Worm (Caenorhabditis elegans) whole organism, L2 larva: ENCODE data around the gene dsl-6.
"Not testable (repeated sequence)": the region's sequence is repeated elsewhere in the genome, so short reads cannot be mapped to it uniquely, and the experiment has no call there.

Source experiments
- C34F6.9 ChIP-seq: fragments of 150-350 bp; optimal IDR thresholded peaks from 2 replicates; lab custom pipeline; 2014; ENCODE audit warnings: missing biosample characterization, missing genetic modification characterization
- F13H6.1 ChIP-seq: sonication (generic microtip); optimal IDR thresholded peaks from 2 replicates; lab custom pipeline; 2016; ENCODE audit warnings: missing genetic modification characterization, missing compliant biosample characterization
- R02D3.7 ChIP-seq: fragments of 150-350 bp; optimal IDR thresholded peaks from 2 replicates; lab custom pipeline; 2014; ENCODE audit warnings: missing biosample characterization, missing genetic modification characterization
- Y55F3AM.14 ChIP-seq: fragments of 200-800 bp; sonication (Bioruptor generic); optimal IDR thresholded peaks from 2 replicates; lab custom pipeline; 2018; ENCODE audit warnings: mild to moderate bottlenecking, missing genetic modification characterization, missing compliant biosample characterization
- ZK546.5 ChIP-seq: sonication (generic microtip); optimal IDR thresholded peaks from 2 replicates; lab custom pipeline; 2017; ENCODE audit warnings: missing biosample characterization, missing genetic modification characterization
- alr-1 ChIP-seq: fragments of 150-350 bp; optimal IDR thresholded peaks from 2 replicates; lab custom pipeline; 2014; ENCODE audit warnings: missing biosample characterization, missing genetic modification characterization
- aly-2 ChIP-seq: fragments of 150-350 bp; optimal IDR thresholded peaks from 2 replicates; lab custom pipeline; 2014; ENCODE audit warnings: missing biosample characterization, missing genetic modification characterization
- ama-1 ChIP-seq: fragments of 150-350 bp; optimal IDR thresholded peaks from 2 replicates; lab custom pipeline; 2018; ENCODE audit warnings: inconsistent platforms
- ceh-16 ChIP-seq: fragments of 150-350 bp; optimal IDR thresholded peaks from 2 replicates; lab custom pipeline; 2014; ENCODE audit warnings: missing biosample characterization, missing genetic modification characterization
- ceh-82 ChIP-seq: fragments of 150-350 bp; optimal IDR thresholded peaks from 2 replicates; lab custom pipeline; 2014; ENCODE audit warnings: missing biosample characterization, missing genetic modification characterization
- crh-2 ChIP-seq: sonication (generic microtip); optimal IDR thresholded peaks from 2 replicates; lab custom pipeline; 2017; ENCODE audit warnings: missing biosample characterization, missing genetic modification characterization
- dmd-4 ChIP-seq: sonication (generic microtip); optimal IDR thresholded peaks from 2 replicates; lab custom pipeline; 2017; ENCODE audit warnings: missing biosample characterization, missing genetic modification characterization
- egl-27 ChIP-seq: sonication (generic microtip); optimal IDR thresholded peaks from 3 replicates; lab custom pipeline; 2017; ENCODE audit warnings: missing biosample characterization, missing genetic modification reagents, missing genetic modification characterization
- elt-1 ChIP-seq: fragments of 150-350 bp; optimal IDR thresholded peaks from 2 replicates; lab custom pipeline; 2014; ENCODE audit warnings: missing biosample characterization, missing genetic modification characterization
- elt-3 ChIP-seq: sonication (generic microtip); optimal IDR thresholded peaks from 2 replicates; lab custom pipeline; 2017; ENCODE audit warnings: missing biosample characterization, missing genetic modification characterization
- fos-1 ChIP-seq: fragments of 150-350 bp; optimal IDR thresholded peaks from 2 replicates; lab custom pipeline; 2014; ENCODE audit warnings: missing biosample characterization, missing genetic modification characterization
- gmeb-1 ChIP-seq: fragments of 150-350 bp; optimal IDR thresholded peaks from 2 replicates; lab custom pipeline; 2014; ENCODE audit warnings: missing biosample characterization, missing genetic modification characterization
- lin-11 ChIP-seq: fragments of 150-350 bp; sonication (generic microtip); optimal IDR thresholded peaks from 2 replicates; lab custom pipeline; 2014; ENCODE audit warnings: missing biosample characterization, missing genetic modification characterization, inconsistent platforms, mixed read lengths
- lin-13 ChIP-seq: fragments of 150-350 bp; optimal IDR thresholded peaks from 2 replicates; lab custom pipeline; 2014; ENCODE audit warnings: missing biosample characterization, missing genetic modification reagents, missing genetic modification characterization
- lin-39 ChIP-seq: fragments of 150-350 bp; optimal IDR thresholded peaks from 2 replicates; lab custom pipeline; 2014; ENCODE audit warnings: missing biosample characterization, missing genetic modification reagents, missing genetic modification characterization
- lsy-2 ChIP-seq, 2 experiments: fragments of 150-350 bp in 1 of 2; sonication (generic microtip) in 1 of 2; optimal IDR thresholded peaks; 2 replicates each; lab custom pipeline; 2014 to 2017; ENCODE audit warnings: missing biosample characterization in 2 of 2, missing genetic modification characterization in 2 of 2
- mab-5 ChIP-seq: fragments of 150-350 bp; optimal IDR thresholded peaks from 2 replicates; lab custom pipeline; 2014; ENCODE audit warnings: missing biosample characterization, missing genetic modification characterization
- mbf-1 ChIP-seq: sonication (generic microtip); optimal IDR thresholded peaks from 2 replicates; lab custom pipeline; 2017; ENCODE audit warnings: missing biosample characterization, missing genetic modification characterization
- mdl-1 ChIP-seq, 2 experiments: fragments of 150-350 bp in 1 of 2; sonication (generic microtip) in 1 of 2; optimal IDR thresholded peaks; 2 replicates each; lab custom pipeline; 2017; ENCODE audit warnings: missing biosample characterization in 2 of 2, missing genetic modification characterization in 2 of 2
- nhr-10 ChIP-seq: sonication (generic microtip); optimal IDR thresholded peaks from 2 replicates; lab custom pipeline; 2017; ENCODE audit warnings: missing biosample characterization, missing genetic modification characterization
- nhr-12 ChIP-seq: fragments of 150-350 bp; optimal IDR thresholded peaks from 2 replicates; lab custom pipeline; 2014; ENCODE audit warnings: missing biosample characterization, missing genetic modification characterization
- nhr-129 ChIP-seq: fragments of 150-350 bp; optimal IDR thresholded peaks from 2 replicates; lab custom pipeline; 2014; ENCODE audit warnings: missing biosample characterization, missing genetic modification characterization
- nhr-21 ChIP-seq: fragments of 150-350 bp; optimal IDR thresholded peaks from 2 replicates; lab custom pipeline; 2014; ENCODE audit warnings: missing biosample characterization, missing genetic modification characterization
- nhr-23 ChIP-seq: fragments of 150-350 bp; optimal IDR thresholded peaks from 2 replicates; lab custom pipeline; 2014; ENCODE audit warnings: missing biosample characterization, missing genetic modification reagents, missing genetic modification characterization
- nhr-237 ChIP-seq: fragments of 150-350 bp; optimal IDR thresholded peaks from 2 replicates; lab custom pipeline; 2014; ENCODE audit warnings: missing biosample characterization, missing genetic modification characterization
- nhr-25 ChIP-seq: fragments of 150-350 bp; sonication (generic microtip); optimal IDR thresholded peaks from 3 replicates; lab custom pipeline; 2014; ENCODE audit warnings: missing biosample characterization, missing genetic modification characterization
- nhr-6 ChIP-seq: fragments of 150-350 bp; optimal IDR thresholded peaks from 2 replicates; lab custom pipeline; 2014; ENCODE audit warnings: missing biosample characterization, missing genetic modification characterization
- nhr-77 ChIP-seq: fragments of 150-350 bp; optimal IDR thresholded peaks from 2 replicates; lab custom pipeline; 2014; ENCODE audit warnings: missing biosample characterization, missing genetic modification characterization
- peb-1 ChIP-seq: fragments of 150-350 bp; optimal IDR thresholded peaks from 2 replicates; lab custom pipeline; 2014; ENCODE audit warnings: missing biosample characterization, missing genetic modification characterization
- sem-4 ChIP-seq: fragments of 150-350 bp; optimal IDR thresholded peaks from 2 replicates; lab custom pipeline; 2014; ENCODE audit warnings: missing biosample characterization, missing genetic modification reagents, missing genetic modification characterization
- skn-1 ChIP-seq: sonication (generic microtip); optimal IDR thresholded peaks from 2 replicates; lab custom pipeline; 2017; ENCODE audit warnings: missing biosample characterization, missing genetic modification characterization
- sma-3 ChIP-seq: sonication (generic microtip); optimal IDR thresholded peaks from 2 replicates; lab custom pipeline; 2016; ENCODE audit warnings: missing genetic modification reagents, missing genetic modification characterization, missing compliant biosample characterization
- snpc-4 ChIP-seq: fragments of 150-350 bp; optimal IDR thresholded peaks from 2 replicates; lab custom pipeline; 2014; ENCODE audit warnings: missing biosample characterization, missing genetic modification characterization
- unc-39 ChIP-seq: fragments of 150-350 bp; optimal IDR thresholded peaks from 2 replicates; lab custom pipeline; 2014; ENCODE audit warnings: missing biosample characterization, missing genetic modification characterization
- unc-62 ChIP-seq: fragments of 150-350 bp; optimal IDR thresholded peaks from 2 replicates; lab custom pipeline; 2014; ENCODE audit warnings: missing biosample characterization, missing genetic modification reagents, missing genetic modification characterization
- zag-1 ChIP-seq: fragments of 150-350 bp; optimal IDR thresholded peaks from 2 replicates; lab custom pipeline; 2014; ENCODE audit warnings: missing biosample characterization, missing genetic modification characterization
- ztf-1 ChIP-seq: fragments of 200-800 bp; sonication (Bioruptor generic); conservative IDR thresholded peaks from 2 replicates; pipeline ENCODE4 v1.3.6; 2022; ENCODE audit warnings: missing genetic modification characterization, missing compliant biosample characterization
- ztf-11 ChIP-seq: sonication (generic microtip); optimal IDR thresholded peaks from 2 replicates; lab custom pipeline; 2017; ENCODE audit warnings: missing biosample characterization, missing genetic modification characterization
- ztf-4 ChIP-seq: fragments of 150-350 bp; optimal IDR thresholded peaks from 2 replicates; lab custom pipeline; 2014; ENCODE audit warnings: missing biosample characterization, missing genetic modification characterization

dsl-6 gene

DNA sequence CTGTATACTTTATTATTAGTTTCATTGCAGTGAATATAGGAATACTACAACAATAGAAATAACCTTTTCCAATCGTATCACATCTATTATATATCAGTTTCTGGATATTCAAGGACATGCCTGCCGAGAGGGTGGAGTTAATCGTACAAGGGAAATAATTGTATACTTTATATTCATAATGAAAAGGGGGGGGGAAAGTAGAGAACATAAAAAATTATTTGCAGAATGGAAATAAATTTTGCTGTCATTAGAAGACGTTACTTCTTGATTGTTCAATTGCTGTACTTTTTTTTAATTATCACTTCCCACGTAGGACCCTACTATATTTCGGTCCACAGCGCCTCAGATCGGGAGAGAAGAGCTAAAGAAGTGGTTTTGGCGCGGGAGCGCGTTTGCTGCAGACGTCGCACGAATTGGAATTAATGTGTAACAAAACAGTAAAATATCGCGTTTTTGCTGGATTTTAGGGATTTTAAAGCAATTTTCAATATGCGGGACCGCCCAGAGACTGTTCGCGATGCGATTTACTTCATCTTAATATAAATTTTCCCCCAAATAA is at the start of gene dsl-6:
Gene dsl-6, minus strand, starts transcription at position 51 of the 559 bp plus-strand sequence.
- not testable (repeated sequence) for TF ChIP-seq sma-3 (GFP tag; lab: Kevin White, UChicago); skn-1 (tag; lab: Kevin White, UChicago); nhr-237

DNA sequence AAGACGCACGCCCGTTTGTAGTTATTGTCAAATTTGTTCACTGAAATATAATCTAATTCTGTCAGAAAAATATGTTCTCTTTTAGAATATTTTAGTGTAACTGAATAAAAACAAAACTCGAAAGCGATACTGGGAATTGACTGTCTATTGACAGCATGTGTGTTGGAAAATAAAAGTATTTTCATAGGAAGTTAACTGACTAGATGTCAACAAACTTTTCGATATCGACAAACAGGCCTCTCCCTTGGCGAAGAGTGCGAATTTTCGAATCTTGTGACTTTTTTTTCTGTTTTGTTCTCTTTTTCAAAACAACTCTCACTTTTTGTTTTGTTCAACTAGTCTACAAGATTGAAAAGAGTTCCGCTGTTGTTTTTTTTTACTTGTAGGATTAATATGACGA is 40.1 kb upstream of the dsl-6 start:
- peak; percentile 40 for TF ChIP-seq nhr-129 (tag; lab: Kevin White, UChicago)
- TF ChIP-seq nhr-12 (tag; lab: Kevin White, UChicago) = no peak

DNA sequence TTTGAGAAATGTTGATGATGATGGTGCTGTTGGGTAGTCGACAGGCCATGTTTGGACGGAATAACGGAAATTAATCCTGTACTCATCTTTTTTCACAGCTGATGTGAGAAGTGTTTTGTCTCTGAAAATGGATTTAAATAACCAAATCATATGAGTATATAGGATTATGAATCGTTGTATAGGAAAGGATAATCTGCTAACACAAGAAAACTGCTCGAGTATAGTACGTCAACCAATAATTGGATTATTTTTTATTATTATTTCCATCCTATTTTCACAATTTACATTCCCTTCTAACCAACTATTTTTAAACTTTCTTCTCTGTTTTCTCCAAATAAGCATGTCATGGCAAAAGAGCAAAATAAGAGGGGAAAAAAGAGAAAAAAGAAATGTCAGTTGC is 37.6 kb upstream of the dsl-6 start:
- TF ChIP-seq elt-3 (tag; lab: Kevin White, UChicago) = no peak
- no peak for TF ChIP-seq crh-2
- TF ChIP-seq nhr-25 = no peak
- TF ChIP-seq F13H6.1 (tag; lab: Kevin White, UChicago) = no peak
- no peak for TF ChIP-seq C34F6.9 (tag; lab: Kevin White, UChicago)
- no peak for TF ChIP-seq sem-4 (tag; lab: Kevin White, UChicago)
- TF ChIP-seq lsy-2 (tag; optimal IDR thresholded peaks at IDR 0.05; lab: Kevin White, UChicago) = no peak
- TF ChIP-seq nhr-129 (tag; lab: Kevin White, UChicago) = no peak
- no peak for TF ChIP-seq gmeb-1 (tag; lab: Kevin White, UChicago)
- no peak for TF ChIP-seq nhr-21 (tag; lab: Kevin White, UChicago)
- TF ChIP-seq snpc-4 = no peak
- no peak for TF ChIP-seq zag-1 (tag; lab: Kevin White, UChicago)
- no peak for TF ChIP-seq ceh-16 (tag; lab: Kevin White, UChicago)
- TF ChIP-seq mbf-1 (tag; lab: Kevin White, UChicago) = no peak
- TF ChIP-seq peb-1 (tag; lab: Kevin White, UChicago) = no peak
- no peak for TF ChIP-seq ztf-11 (tag; lab: Kevin White, UChicago)
- TF ChIP-seq unc-62 (GFP tag; lab: Kevin White, UChicago) = no peak
- TF ChIP-seq ceh-82 (tag; lab: Kevin White, UChicago) = no peak
- no peak for TF ChIP-seq lin-11 (tag; lab: Kevin White, UChicago)
- TF ChIP-seq sma-3 (GFP tag; lab: Kevin White, UChicago) = no peak

DNA sequence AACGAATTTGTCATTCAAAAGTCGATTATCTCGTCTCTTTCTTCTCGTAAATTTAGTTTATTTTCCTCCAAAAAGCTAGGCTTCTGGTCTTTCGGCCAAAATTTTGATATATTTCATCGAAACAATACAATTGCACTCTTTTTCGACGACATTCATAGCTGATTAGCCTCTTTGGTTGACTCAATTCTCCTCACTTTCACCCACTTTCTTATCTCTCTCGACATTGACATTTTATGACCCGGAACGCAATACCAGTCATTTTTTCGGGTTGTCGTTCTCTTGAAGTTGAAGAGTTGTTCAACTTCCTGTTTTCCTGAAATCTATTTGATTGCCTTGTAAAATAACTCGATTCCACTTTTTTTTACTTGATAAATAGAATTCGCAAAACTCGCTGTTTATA is 36.5 kb upstream of the dsl-6 start:
- TF ChIP-seq nhr-23 (tag; lab: Kevin White, UChicago) = no peak
- TF ChIP-seq fos-1 (tag; lab: Kevin White, UChicago) = peak; percentile 80

DNA sequence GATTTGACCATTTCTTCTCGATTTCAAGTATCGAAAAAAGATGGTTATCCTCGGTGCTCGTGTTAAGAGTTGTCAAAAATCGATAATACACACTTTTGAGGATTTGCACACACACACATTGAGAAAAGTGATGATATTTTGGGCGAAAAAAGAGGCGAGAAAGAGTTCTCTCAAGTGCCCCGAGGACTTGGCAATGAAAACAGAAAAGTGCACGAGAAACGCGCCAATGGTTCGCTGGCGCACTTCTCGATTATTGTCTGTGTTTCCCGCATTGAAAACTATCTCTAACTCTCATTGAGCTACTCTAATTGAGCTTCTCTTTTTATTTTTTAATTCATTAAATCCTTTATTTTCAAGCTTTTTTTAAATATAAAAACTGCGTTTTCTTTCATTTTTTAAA is 35.6 kb upstream of the dsl-6 start:
- peak; percentile 49 for TF ChIP-seq mab-5 (tag; lab: Kevin White, UChicago)
- TF ChIP-seq ama-1 = no peak
- no peak for TF ChIP-seq skn-1 (tag; lab: Kevin White, UChicago)
- TF ChIP-seq zag-1 (tag; lab: Kevin White, UChicago) = peak; percentile 54
- no peak for TF ChIP-seq nhr-6
- no peak for TF ChIP-seq Y55F3AM.14 (GFP tag; lab: Kevin White, UChicago)
- no peak for TF ChIP-seq lin-39 (tag; lab: Kevin White, UChicago)
- TF ChIP-seq nhr-12 (tag; lab: Kevin White, UChicago) = no peak
- no peak for TF ChIP-seq ztf-1 (GFP tag; lab: Robert Waterston, UW)
- TF ChIP-seq unc-39 = no peak
- no peak for TF ChIP-seq ceh-16 (tag; lab: Kevin White, UChicago)
- no peak for TF ChIP-seq nhr-10 (tag; lab: Kevin White, UChicago)
- TF ChIP-seq mdl-1 (tag; optimal IDR thresholded peaks at IDR 0.05; lab: Kevin White, UChicago) = no peak
- TF ChIP-seq lin-11 (tag; lab: Kevin White, UChicago) = peak; percentile 20
- TF ChIP-seq ztf-4 (tag; lab: Kevin White, UChicago) = peak; percentile 55
- no peak for TF ChIP-seq aly-2 (tag; lab: Kevin White, UChicago)
- TF ChIP-seq elt-3 (tag; lab: Kevin White, UChicago) = no peak
- peak; percentile 31 for TF ChIP-seq sma-3 (GFP tag; lab: Kevin White, UChicago)
- no peak for TF ChIP-seq alr-1 (tag; lab: Kevin White, UChicago)
- TF ChIP-seq sem-4 (tag; lab: Kevin White, UChicago) = peak; percentile 48
- no peak for TF ChIP-seq elt-1 (tag; lab: Kevin White, UChicago)
- TF ChIP-seq nhr-129 (tag; lab: Kevin White, UChicago) = peak; percentile 80
- TF ChIP-seq C34F6.9 (tag; lab: Kevin White, UChicago) = peak; percentile 90
- TF ChIP-seq snpc-4 = peak; percentile 10
- TF ChIP-seq F13H6.1 (tag; lab: Kevin White, UChicago) = peak; percentile 82
- TF ChIP-seq peb-1 (tag; lab: Kevin White, UChicago) = no peak
- no peak for TF ChIP-seq R02D3.7 (tag; lab: Kevin White, UChicago)
- TF ChIP-seq fos-1 (tag; lab: Kevin White, UChicago) = peak; percentile 49
- no peak for TF ChIP-seq mbf-1 (tag; lab: Kevin White, UChicago)
- TF ChIP-seq ZK546.5 (tag; lab: Kevin White, UChicago) = no peak
- no peak for TF ChIP-seq nhr-77
- peak; percentile 73 for TF ChIP-seq gmeb-1 (tag; lab: Kevin White, UChicago)
- peak; percentile 68 for TF ChIP-seq crh-2
- no peak for TF ChIP-seq dmd-4 (tag; lab: Kevin White, UChicago)
- no peak for TF ChIP-seq nhr-21 (tag; lab: Kevin White, UChicago)
- TF ChIP-seq lin-13 (GFP tag; lab: Kevin White, UChicago) = peak; percentile 63
- no peak for TF ChIP-seq nhr-25
- TF ChIP-seq egl-27 (tag; lab: Kevin White, UChicago) = peak; percentile 44
